Worm (Caenorhabditis elegans): ENCODE measurements around the gene gtf-2E1.

The gtf-2E1 gene

DNA sequence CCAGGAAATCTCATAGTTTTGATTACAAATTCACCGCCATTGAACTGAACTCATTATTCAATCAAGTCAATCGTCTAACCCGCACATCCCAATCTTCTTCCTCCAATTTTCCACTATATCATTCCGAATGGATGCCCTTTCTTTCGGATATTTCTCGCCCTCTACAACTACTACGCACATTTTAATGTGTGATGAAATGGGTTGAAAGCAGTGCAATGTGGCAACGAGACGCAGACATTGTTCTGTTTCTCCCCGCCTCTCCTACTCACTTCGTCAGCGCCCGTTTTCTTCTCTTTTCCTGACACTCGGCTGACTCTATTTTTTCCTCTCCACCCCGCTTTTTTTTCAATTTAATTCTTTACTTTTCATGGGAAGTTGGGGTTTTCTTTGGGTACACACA lies 13.5 kb downstream of the gtf-2E1 start (continued):
- no peak for TF ChIP-seq fkh-2 (tag; optimal IDR thresholded peaks at IDR 0.05)
- no peak for TF ChIP-seq aly-2 (tag; optimal IDR thresholded peaks at IDR 0.05)
- TF ChIP-seq nhr-237 (tag; optimal IDR thresholded peaks at IDR 0.05), result no peak
- TF ChIP-seq mdl-1 (tag; optimal IDR thresholded peaks at IDR 0.05), result no peak
- TF ChIP-seq ceh-28 (tag; optimal IDR thresholded peaks at IDR 0.05), result no peak
- no peak for TF ChIP-seq fos-1 (tag; optimal IDR thresholded peaks at IDR 0.05)
- no peak for TF ChIP-seq lsy-12 (tag; optimal IDR thresholded peaks at IDR 0.05)
- no peak for TF ChIP-seq nhr-43 (tag; optimal IDR thresholded peaks at IDR 0.05; ENCODE audit: poor library complexity, severe bottlenecking)
- TF ChIP-seq nhr-77 (tag; optimal IDR thresholded peaks at IDR 0.05), result no peak
- no peak for TF ChIP-seq nhr-28 (tag; optimal IDR thresholded peaks at IDR 0.05)
- TF ChIP-seq elt-2 (tag; optimal IDR thresholded peaks at IDR 0.05), result peak; percentile 15
- peak; percentile 28 for TF ChIP-seq pha-4 (tag; optimal IDR thresholded peaks at IDR 0.05)
- no peak for TF ChIP-seq skn-1 (tag; optimal IDR thresholded peaks at IDR 0.05)
- TF ChIP-seq mml-1 (tag; optimal IDR thresholded peaks at IDR 0.05), result no peak
- no peak for TF ChIP-seq ceh-82 (tag; optimal IDR thresholded peaks at IDR 0.05)
- no peak for TF ChIP-seq elt-3 (tag; optimal IDR thresholded peaks at IDR 0.05)
- no peak for TF ChIP-seq ama-1 (optimal IDR thresholded peaks at IDR 0.05)

DNA sequence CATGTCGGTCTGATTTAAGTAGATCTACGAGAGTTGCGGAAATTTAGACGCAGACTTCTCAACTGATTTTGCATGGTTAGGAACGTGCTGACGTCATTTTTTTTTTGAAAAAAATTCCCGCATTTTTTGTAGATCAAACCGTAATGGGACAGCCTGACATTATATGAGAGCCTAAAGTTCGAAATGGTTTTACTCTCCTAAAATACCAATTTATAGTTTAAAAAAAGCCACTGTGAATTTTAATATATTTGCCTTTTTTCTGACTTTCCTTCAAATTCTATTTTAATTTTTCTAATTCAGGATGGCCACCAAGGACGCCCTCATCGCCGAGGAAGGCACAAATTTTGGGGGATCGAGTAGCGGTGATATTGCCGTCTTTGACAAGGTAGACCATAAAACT lies 13.9 kb downstream of the gtf-2E1 start, which contains the start of gene atgp-1:
Gene atgp-1 (plus strand): TSS at position 301 of the 400 bp plus-strand sequence.
- TF ChIP-seq ama-1 (optimal IDR thresholded peaks at IDR 0.05) (no peak), elt-2 (tag; optimal IDR thresholded peaks at IDR 0.05) (no peak), egl-5 (tag; optimal IDR thresholded peaks at IDR 0.05) (no peak), lin-15B (tag; optimal IDR thresholded peaks at IDR 0.05) (no peak)

DNA sequence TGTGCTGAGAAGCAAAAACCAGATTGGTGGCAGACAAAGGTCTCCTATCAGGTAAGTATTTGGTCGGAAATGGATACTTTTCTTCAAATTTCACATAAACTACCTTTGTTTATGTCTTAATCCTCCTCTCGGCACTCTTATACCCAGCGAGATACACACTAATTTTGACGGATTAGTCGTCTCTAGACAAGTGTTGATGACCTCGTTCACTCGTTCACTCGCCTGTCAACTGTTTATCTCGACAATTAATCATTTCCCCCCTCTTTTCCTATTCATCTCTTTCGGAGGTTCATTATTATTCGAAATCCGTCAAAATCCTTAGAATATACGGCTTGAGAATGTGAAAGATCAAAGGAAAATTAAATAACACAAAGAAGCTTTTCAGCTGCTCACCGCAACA lies 14.6 kb downstream of the gtf-2E1 start:
- TF ChIP-seq nhr-25 (tag; optimal IDR thresholded peaks at IDR 0.05), result peak; percentile 25
- no peak for TF ChIP-seq lsy-12 (tag; optimal IDR thresholded peaks at IDR 0.05)
- no peak for TF ChIP-seq nhr-23 (tag; optimal IDR thresholded peaks at IDR 0.05)
- no peak for TF ChIP-seq mml-1 (tag; optimal IDR thresholded peaks at IDR 0.05)

DNA sequence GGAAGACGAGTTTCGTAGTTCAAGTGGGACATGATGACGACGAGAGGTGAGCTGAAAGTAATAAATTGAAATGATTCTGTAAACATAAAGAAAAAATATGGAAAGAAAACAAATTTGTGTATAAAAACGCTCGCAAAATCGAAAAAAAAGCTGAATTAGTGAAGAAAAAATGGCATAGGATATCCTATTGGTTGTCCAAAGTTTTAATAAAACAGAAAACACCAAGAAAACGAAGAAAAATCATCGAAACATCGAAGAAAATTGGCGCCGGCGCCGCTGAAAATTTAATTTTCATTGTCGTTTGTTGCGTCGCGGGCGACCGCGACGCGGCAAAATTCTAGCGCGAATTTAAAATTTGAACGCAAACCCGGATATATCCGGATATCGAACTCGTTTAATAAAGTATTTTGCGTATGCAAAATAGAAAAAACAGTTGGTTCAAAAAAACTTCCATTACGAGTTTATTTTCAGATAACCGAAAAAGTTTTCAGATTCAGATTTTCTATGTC lies 18.6 kb downstream of the gtf-2E1 start, which contains the start of gene gln-5:
Gene gln-5 (minus strand): TSS at position 51 of the 509 bp plus-strand sequence.
- TF ChIP-seq ZK546.5 (tag; optimal IDR thresholded peaks at IDR 0.05), result no peak
- TF ChIP-seq eor-1 (tag; optimal IDR thresholded peaks at IDR 0.05), result no peak
- TF ChIP-seq hmg-11 (tag; optimal IDR thresholded peaks at IDR 0.05), result no peak
- TF ChIP-seq elt-3 (tag; optimal IDR thresholded peaks at IDR 0.05), result no peak
- no peak for TF ChIP-seq nhr-23 (tag; optimal IDR thresholded peaks at IDR 0.05)
- no peak for TF ChIP-seq nhr-12 (tag; optimal IDR thresholded peaks at IDR 0.05)
- TF ChIP-seq lin-39 (tag; optimal IDR thresholded peaks at IDR 0.05), result no peak
- no peak for TF ChIP-seq ceh-82 (tag; optimal IDR thresholded peaks at IDR 0.05)
- no peak for TF ChIP-seq pha-4 (tag; optimal IDR thresholded peaks at IDR 0.05)
- TF ChIP-seq mdl-1 (tag; optimal IDR thresholded peaks at IDR 0.05), result no peak
- no peak for TF ChIP-seq nhr-43 (tag; optimal IDR thresholded peaks at IDR 0.05; ENCODE audit: poor library complexity, severe bottlenecking)
- TF ChIP-seq fos-1 (tag; optimal IDR thresholded peaks at IDR 0.05), result no peak
- TF ChIP-seq lsy-12 (tag; optimal IDR thresholded peaks at IDR 0.05), result no peak
- TF ChIP-seq ceh-28 (tag; optimal IDR thresholded peaks at IDR 0.05), result no peak
- no peak for TF ChIP-seq pqm-1 (tag; optimal IDR thresholded peaks at IDR 0.05)
- no peak for TF ChIP-seq fkh-2 (tag; optimal IDR thresholded peaks at IDR 0.05)
- no peak for TF ChIP-seq egl-27 (tag; optimal IDR thresholded peaks at IDR 0.05)
- TF ChIP-seq nfya-1 (tag; optimal IDR thresholded peaks at IDR 0.05; ENCODE audit: insufficient read depth), result no peak
- TF ChIP-seq nhr-28 (tag; optimal IDR thresholded peaks at IDR 0.05), result no peak

DNA sequence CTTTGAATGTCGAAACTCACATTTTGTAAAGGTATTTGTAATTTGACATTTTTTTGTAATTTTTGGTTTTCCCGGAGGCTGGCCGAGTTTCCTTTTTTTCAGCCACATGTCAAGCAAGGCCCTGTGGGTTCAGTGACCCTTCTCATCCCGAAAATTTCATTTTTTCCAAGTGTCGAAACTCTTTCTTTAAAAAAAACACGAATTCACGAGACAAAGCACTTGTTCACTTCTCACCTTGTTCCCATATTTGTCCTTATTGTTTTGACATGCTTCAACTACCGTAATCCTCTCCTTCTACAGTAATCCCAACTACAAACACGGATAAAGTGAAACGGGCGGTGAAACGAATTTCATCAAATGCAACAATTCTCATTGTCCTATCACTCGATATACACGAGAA lies 20.2 kb downstream of the gtf-2E1 start, which contains the start of gene lhfp-4:
Gene lhfp-4 (plus strand): TSS at position 301 of the 400 bp plus-strand sequence.
- TF ChIP-seq ceh-9 (tag; optimal IDR thresholded peaks at IDR 0.05) (no peak), daf-12 (tag; optimal IDR thresholded peaks at IDR 0.05) (no peak), pha-4 (tag; optimal IDR thresholded peaks at IDR 0.05) (no peak), snpc-4 (tag; optimal IDR thresholded peaks at IDR 0.05) (no peak), unc-39 (tag; optimal IDR thresholded peaks at IDR 0.05) (no peak), nhr-76 (tag; optimal IDR thresholded peaks at IDR 0.05) (no peak), hmg-11 (tag; optimal IDR thresholded peaks at IDR 0.05) (no peak), fos-1 (tag; optimal IDR thresholded peaks at IDR 0.05) (no peak), nhr-23 (tag; optimal IDR thresholded peaks at IDR 0.05) (no peak), ztf-11 (tag; optimal IDR thresholded peaks at IDR 0.05) (no peak), nhr-11 (tag; optimal IDR thresholded peaks at IDR 0.05) (no peak), elt-3 (tag; optimal IDR thresholded peaks at IDR 0.05) (no peak), lin-39 (tag; optimal IDR thresholded peaks at IDR 0.05) (no peak)
